Worm (Caenorhabditis elegans) whole organism, midembryonic: ENCODE results near the gene Y75B8A.28.

Source experiments
- T22C8.4 ChIP-seq: fragments of 200-800 bp; sonication (Bioruptor generic); IDR thresholded peaks from 2 replicates; pipeline ENCODE4 v1.3.6; 2022; ENCODE audit warnings: missing genetic modification characterization, missing compliant biosample characterization
- cog-1 ChIP-seq: sonication (generic microtip); optimal IDR thresholded peaks from 2 replicates; lab custom pipeline; 2016; ENCODE audit warnings: missing genetic modification characterization, missing compliant biosample characterization
- flt-1 ChIP-seq: fragments of 200-800 bp; sonication (Bioruptor generic); IDR thresholded peaks from 2 replicates; pipeline ENCODE4 v1.3.6; 2022; ENCODE audit warnings: missing genetic modification characterization, missing compliant biosample characterization
- klf-2 ChIP-seq: fragments of 200-800 bp; sonication (Bioruptor generic); conservative IDR thresholded peaks from 2 replicates; pipeline ENCODE4 v1.3.6; 2022; ENCODE audit warnings: missing genetic modification reagents, missing genetic modification characterization, missing compliant biosample characterization
- med-1 ChIP-seq: sonication (generic microtip); optimal IDR thresholded peaks from 2 replicates; lab custom pipeline; 2017; ENCODE audit warnings: missing genetic modification characterization, mild to moderate bottlenecking, missing compliant biosample characterization, antibody characterized with exemption, missing genetic modification reagents; ENCODE audit not compliant: insufficient read depth
- ref-1 ChIP-seq: fragments of 200-800 bp; sonication (Bioruptor generic); conservative IDR thresholded peaks from 2 replicates; pipeline ENCODE4 v1.3.6; 2022; ENCODE audit warnings: missing genetic modification reagents, missing genetic modification characterization, missing compliant biosample characterization
- tab-1 ChIP-seq: fragments of 200-800 bp; sonication (Bioruptor generic); IDR thresholded peaks from 2 replicates; pipeline ENCODE4 v1.3.6; 2022; ENCODE audit warnings: missing genetic modification characterization, missing compliant biosample characterization
- ztf-23 ChIP-seq: fragments of 200-800 bp; sonication (Bioruptor generic); IDR thresholded peaks from 2 replicates; pipeline ENCODE4 v1.3.6; 2022; ENCODE audit warnings: missing genetic modification reagents, missing genetic modification characterization, missing compliant biosample characterization
- ztf-29 ChIP-seq: fragments of 200-800 bp; sonication (Bioruptor generic); IDR thresholded peaks from 2 replicates; pipeline ENCODE4 v1.3.6; 2022; ENCODE audit warnings: missing genetic modification reagents, missing genetic modification characterization, missing compliant biosample characterization

Y75B8A.28 gene

ce11 chrIII:12304805-12305377, 14.0 kb upstream of the Y75B8A.28 start:
- TF ChIP-seq flt-1 (GFP tag; lab: Robert Waterston, UW) (no peak), ref-1 (GFP tag; lab: Robert Waterston, UW) (no peak), med-1 (no peak), ztf-23 (GFP tag; lab: Robert Waterston, UW) (no peak), T22C8.4 (GFP tag; lab: Robert Waterston, UW) (no peak), cog-1 (tag; lab: Kevin White, UChicago) (no peak), klf-2 (GFP tag; lab: Robert Waterston, UW) (no peak), ztf-29 (GFP tag; lab: Robert Waterston, UW) (no peak), tab-1 (GFP tag; lab: Robert Waterston, UW) (no peak)

- TF ChIP-seq flt-1 (GFP tag; lab: Robert Waterston, UW) (no peak), med-1 (no peak), tab-1 (GFP tag; lab: Robert Waterston, UW) (no peak), klf-2 (GFP tag; lab: Robert Waterston, UW) (no peak), ztf-29 (GFP tag; lab: Robert Waterston, UW) (no peak), T22C8.4 (GFP tag; lab: Robert Waterston, UW) (no peak), ztf-23 (GFP tag; lab: Robert Waterston, UW) (no peak), ref-1 (GFP tag; lab: Robert Waterston, UW) (no peak), cog-1 (tag; lab: Kevin White, UChicago) (no peak)
Observed at ce11 chrIII:12307475-12307874, 11.4 kb upstream of the Y75B8A.28 start, which contains the start of gene pqn-92. pqn-92 (plus strand) TSS chrIII:12307781.

- TF ChIP-seq tab-1 (GFP tag; lab: Robert Waterston, UW): no peak
- no peak for TF ChIP-seq klf-2 (GFP tag; lab: Robert Waterston, UW)
- TF ChIP-seq cog-1 (tag; lab: Kevin White, UChicago): no peak
- no peak for TF ChIP-seq ztf-23 (GFP tag; lab: Robert Waterston, UW)
- no peak for TF ChIP-seq flt-1 (GFP tag; lab: Robert Waterston, UW)
- TF ChIP-seq ref-1 (GFP tag; lab: Robert Waterston, UW): no peak
- TF ChIP-seq ztf-29 (GFP tag; lab: Robert Waterston, UW): no peak
Observed at ce11 chrIII:12312886-12313285, 6.0 kb upstream of the Y75B8A.28 start, which contains the start of gene Y75B8A.39. Y75B8A.39 (plus strand) TSS chrIII:12313186.

- TF ChIP-seq ref-1 (GFP tag; lab: Robert Waterston, UW): no peak
Observed at ce11 chrIII:12315179-12315578, 3.7 kb upstream of the Y75B8A.28 start, which contains the start of gene Y75B8A.37. Y75B8A.37 (plus strand) TSS chrIII:12315479.

ce11 chrIII:12317492-12317891, 1.4 kb upstream of the Y75B8A.28 start:
- TF ChIP-seq ref-1 (GFP tag; lab: Robert Waterston, UW): no peak
- no peak for TF ChIP-seq med-1
- no peak for TF ChIP-seq flt-1 (GFP tag; lab: Robert Waterston, UW)
- TF ChIP-seq klf-2 (GFP tag; lab: Robert Waterston, UW): no peak
- no peak for TF ChIP-seq T22C8.4 (GFP tag; lab: Robert Waterston, UW)
- no peak for TF ChIP-seq cog-1 (tag; lab: Kevin White, UChicago)
- TF ChIP-seq ztf-23 (GFP tag; lab: Robert Waterston, UW): no peak
- TF ChIP-seq tab-1 (GFP tag; lab: Robert Waterston, UW): no peak
- TF ChIP-seq ztf-29 (GFP tag; lab: Robert Waterston, UW): no peak

ce11 chrIII:12325284-12325683, 6.4 kb downstream of the Y75B8A.28 start:
- TF ChIP-seq ref-1 (GFP tag; lab: Robert Waterston, UW) (no peak), ztf-29 (GFP tag; lab: Robert Waterston, UW) (no peak), cog-1 (tag; lab: Kevin White, UChicago) (no peak), med-1 (no peak), ztf-23 (GFP tag; lab: Robert Waterston, UW) (no peak), tab-1 (GFP tag; lab: Robert Waterston, UW) (no peak), klf-2 (GFP tag; lab: Robert Waterston, UW) (no peak)

ce11 chrIII:12327528-12327997, 8.7 kb downstream of the Y75B8A.28 start, which contains the start of the genes zip-12 and Y75B8A.63:
zip-12 (plus strand) TSS chrIII:12327914.
Y75B8A.63 (plus strand) TSS chrIII:12327947.
- TF ChIP-seq ztf-29 (GFP tag; lab: Robert Waterston, UW): no peak

ce11 chrIII:12331300-12331699, 12.4 kb downstream of the Y75B8A.28 start:
- TF ChIP-seq T22C8.4 (GFP tag; lab: Robert Waterston, UW): no peak
- TF ChIP-seq med-1: no peak
- no peak for TF ChIP-seq cog-1 (tag; lab: Kevin White, UChicago)
- TF ChIP-seq klf-2 (GFP tag; lab: Robert Waterston, UW): no peak
- no peak for TF ChIP-seq flt-1 (GFP tag; lab: Robert Waterston, UW)
- no peak for TF ChIP-seq ref-1 (GFP tag; lab: Robert Waterston, UW)
- TF ChIP-seq tab-1 (GFP tag; lab: Robert Waterston, UW): no peak

- TF ChIP-seq klf-2 (GFP tag; lab: Robert Waterston, UW) (no peak), ztf-29 (GFP tag; lab: Robert Waterston, UW) (no peak), cog-1 (tag; lab: Kevin White, UChicago) (no peak), tab-1 (GFP tag; lab: Robert Waterston, UW) (no peak), med-1 (no peak), ztf-23 (GFP tag; lab: Robert Waterston, UW) (no peak), T22C8.4 (GFP tag; lab: Robert Waterston, UW) (no peak), ref-1 (GFP tag; lab: Robert Waterston, UW) (no peak), flt-1 (GFP tag; lab: Robert Waterston, UW) (no peak)
Observed at ce11 chrIII:12333445-12333844, 14.6 kb downstream of the Y75B8A.28 start, which contains the start of gene zip-1. zip-1 (plus strand) TSS chrIII:12333745.
